Worm (Caenorhabditis elegans) whole organism, young adult: ENCODE data around the gene gei-8.
A peak's percentile ranks its signal among the peaks of the same experiment; 100 is the strongest.

Source experiments
- B0035.1 ChIP-seq: sonication (generic microtip); optimal IDR thresholded peaks from 2 replicates; lab custom pipeline; 2016; ENCODE audit warnings: missing genetic modification characterization, mild to moderate bottlenecking, missing compliant biosample characterization, missing genotype, missing genetic modification reagents
- B0261.1 ChIP-seq: sonication (generic microtip); optimal IDR thresholded peaks from 2 replicates; lab custom pipeline; 2016; ENCODE audit warnings: mild to moderate bottlenecking, missing genetic modification characterization, moderate library complexity, missing compliant biosample characterization
- F33H1.4 ChIP-seq: fragments of 200-800 bp; sonication (Bioruptor generic); IDR thresholded peaks from 2 replicates; pipeline ENCODE4 v1.3.6; 2022; ENCODE audit warnings: missing genetic modification reagents, missing genetic modification characterization, missing compliant biosample characterization
- F39B2.1 ChIP-seq: fragments of 200-800 bp; sonication (Bioruptor generic); IDR thresholded peaks from 2 replicates; pipeline ENCODE4 v1.3.6; 2022; ENCODE audit warnings: missing genetic modification reagents, missing genetic modification characterization, missing compliant biosample characterization
- F49E8.2 ChIP-seq: sonication (generic microtip); optimal IDR thresholded peaks from 3 replicates; lab custom pipeline; 2017; ENCODE audit warnings: missing genetic modification characterization, mild to moderate bottlenecking, missing compliant biosample characterization, antibody characterized with exemption, moderate library complexity; ENCODE audit not compliant: insufficient read depth
- K12H6.12 ChIP-seq: fragments of 200-800 bp; sonication (Bioruptor generic); optimal IDR thresholded peaks from 2 replicates; lab custom pipeline; 2018; ENCODE audit warnings: mild to moderate bottlenecking, missing genetic modification characterization, missing compliant biosample characterization
- T07F8.4 ChIP-seq: sonication (generic microtip); optimal IDR thresholded peaks from 2 replicates; lab custom pipeline; 2016; ENCODE audit warnings: mild to moderate bottlenecking, missing genetic modification characterization, moderate library complexity, missing compliant biosample characterization
- Y56A3A.18 ChIP-seq: fragments of 200-800 bp; sonication (Bioruptor generic); IDR thresholded peaks from 2 replicates; pipeline ENCODE4 v1.3.6; 2022; ENCODE audit warnings: missing genetic modification reagents, missing genetic modification characterization, missing compliant biosample characterization
- atf-7 ChIP-seq: sonication (generic microtip); optimal IDR thresholded peaks from 2 replicates; lab custom pipeline; 2017; ENCODE audit warnings: mild to moderate bottlenecking, missing genetic modification characterization, missing compliant biosample characterization
- athp-1 ChIP-seq: sonication (generic microtip); optimal IDR thresholded peaks from 2 replicates; lab custom pipeline; 2017; ENCODE audit warnings: mild to moderate bottlenecking, missing genetic modification characterization, missing compliant biosample characterization
- attf-3 ChIP-seq: fragments of 200-800 bp; sonication (Bioruptor generic); conservative IDR thresholded peaks from 2 replicates; pipeline ENCODE4 v1.3.6; 2022; ENCODE audit warnings: missing genetic modification reagents, missing genetic modification characterization, missing compliant biosample characterization
- attf-5 ChIP-seq: fragments of 200-800 bp; sonication (Bioruptor generic); optimal IDR thresholded peaks from 2 replicates; lab custom pipeline; 2018; ENCODE audit warnings: mild to moderate bottlenecking, missing genetic modification characterization, missing compliant biosample characterization
- bed-1 ChIP-seq: fragments of 200-800 bp; sonication (Bioruptor generic); IDR thresholded peaks from 2 replicates; pipeline ENCODE4 v1.3.6; 2022; ENCODE audit warnings: missing genetic modification reagents, missing genetic modification characterization, missing compliant biosample characterization
- bed-2 ChIP-seq: fragments of 200-800 bp; sonication (Bioruptor generic); IDR thresholded peaks from 2 replicates; pipeline ENCODE4 v1.3.6; 2022; ENCODE audit warnings: missing genetic modification reagents, missing genetic modification characterization, missing compliant biosample characterization
- ceh-27 ChIP-seq: fragments of 200-800 bp; sonication (Bioruptor generic); optimal IDR thresholded peaks from 2 replicates; lab custom pipeline; 2018; ENCODE audit warnings: mild to moderate bottlenecking, missing genetic modification characterization, moderate library complexity, missing compliant biosample characterization
- chd-7 ChIP-seq: sonication (generic microtip); optimal IDR thresholded peaks from 2 replicates; lab custom pipeline; 2016; ENCODE audit warnings: mild to moderate bottlenecking, missing genetic modification characterization, moderate library complexity, missing compliant biosample characterization
- dpff-1 ChIP-seq: sonication (generic microtip); optimal IDR thresholded peaks from 2 replicates; lab custom pipeline; 2017; ENCODE audit warnings: mild to moderate bottlenecking, missing genetic modification characterization, missing compliant biosample characterization
- dpl-1 ChIP-seq: fragments of 150-350 bp; optimal IDR thresholded peaks from 2 replicates; lab custom pipeline; 2014; ENCODE audit warnings: missing biosample characterization, missing genetic modification reagents, missing genetic modification characterization
- egl-18 ChIP-seq: fragments of 200-800 bp; sonication (Bioruptor generic); IDR thresholded peaks from 2 replicates; pipeline ENCODE4 v1.3.6; 2022; ENCODE audit warnings: missing genetic modification reagents, missing genetic modification characterization, missing compliant biosample characterization
- ets-4 ChIP-seq: fragments of 200-800 bp; sonication (Bioruptor generic); optimal IDR thresholded peaks from 2 replicates; lab custom pipeline; 2018; ENCODE audit warnings: mild to moderate bottlenecking, missing genetic modification characterization, missing compliant biosample characterization
- hlh-12 ChIP-seq: sonication (generic microtip); optimal IDR thresholded peaks from 2 replicates; lab custom pipeline; 2016; ENCODE audit warnings: missing genetic modification characterization, missing compliant biosample characterization
- hlh-26 ChIP-seq: fragments of 200-800 bp; sonication (Bioruptor generic); conservative IDR thresholded peaks from 2 replicates; pipeline ENCODE4 v1.3.6; 2022; ENCODE audit warnings: missing genetic modification reagents, missing genetic modification characterization, missing compliant biosample characterization
- hsf-1 ChIP-seq: fragments of 200-800 bp; sonication (Bioruptor generic); IDR thresholded peaks from 2 replicates; pipeline ENCODE4 v1.3.6; 2022; ENCODE audit warnings: missing genetic modification reagents, missing genetic modification characterization, missing compliant biosample characterization
- lin-35 ChIP-seq, 3 experiments: fragments of 150-350 bp in 2 of 3; sonication (generic microtip) in 1 of 3; optimal IDR thresholded peaks; 2 replicates each; lab custom pipeline; 2014 to 2018; ENCODE audit warnings: missing biosample characterization in 3 of 3, missing genetic modification characterization in 3 of 3, missing genetic modification reagents in 3 of 3
- lin-40 ChIP-seq: sonication (generic microtip); optimal IDR thresholded peaks from 2 replicates; lab custom pipeline; 2016; ENCODE audit warnings: missing genetic modification characterization, mild to moderate bottlenecking, missing compliant biosample characterization, missing genotype, missing genetic modification reagents
- lsl-1 ChIP-seq: fragments of 200-800 bp; sonication (Bioruptor generic); optimal IDR thresholded peaks from 2 replicates; lab custom pipeline; 2018; ENCODE audit warnings: mild to moderate bottlenecking, missing genetic modification characterization, moderate library complexity, missing compliant biosample characterization
- lsy-27 ChIP-seq: sonication (generic microtip); optimal IDR thresholded peaks from 2 replicates; lab custom pipeline; 2017; ENCODE audit warnings: missing genetic modification characterization, mild to moderate bottlenecking, missing compliant biosample characterization, antibody characterized with exemption, missing genotype, borderline replicate concordance; ENCODE audit not compliant: insufficient read depth
- madf-3 ChIP-seq: fragments of 200-800 bp; sonication (Bioruptor generic); IDR thresholded peaks from 2 replicates; pipeline ENCODE4 v1.3.6; 2022; ENCODE audit warnings: missing genetic modification reagents, missing genetic modification characterization, missing compliant biosample characterization
- madf-6 ChIP-seq: fragments of 200-800 bp; sonication (Bioruptor generic); IDR thresholded peaks from 2 replicates; pipeline ENCODE4 v1.3.6; 2022; ENCODE audit warnings: missing genetic modification reagents, missing genetic modification characterization, missing compliant biosample characterization
- mcd-1 ChIP-seq: fragments of 200-800 bp; sonication (Bioruptor generic); IDR thresholded peaks from 2 replicates; pipeline ENCODE4 v1.3.6; 2022; ENCODE audit warnings: missing genetic modification reagents, missing genetic modification characterization, missing compliant biosample characterization
- mel-28 ChIP-seq: sonication (generic microtip); optimal IDR thresholded peaks from 2 replicates; lab custom pipeline; 2016; ENCODE audit warnings: borderline replicate concordance, mild to moderate bottlenecking, missing genetic modification characterization, missing compliant biosample characterization
- mes-4 ChIP-seq: sonication (generic microtip); optimal IDR thresholded peaks from 2 replicates; lab custom pipeline; 2016; ENCODE audit warnings: missing genotype, missing genetic modification characterization, missing compliant biosample characterization
- nfya-1 ChIP-seq: sonication (generic microtip); optimal IDR thresholded peaks from 2 replicates; lab custom pipeline; 2017; ENCODE audit warnings: antibody characterized with exemption, missing compliant biosample characterization, missing genetic modification characterization, borderline replicate concordance; ENCODE audit not compliant: insufficient read depth
- nhr-120 ChIP-seq: fragments of 200-800 bp; sonication (Bioruptor generic); IDR thresholded peaks from 2 replicates; pipeline ENCODE4 v1.3.6; 2022; ENCODE audit warnings: missing genetic modification characterization, missing compliant biosample characterization
- nhr-90 ChIP-seq: sonication (generic microtip); optimal IDR thresholded peaks from 2 replicates; lab custom pipeline; 2016; ENCODE audit warnings: missing genotype, mild to moderate bottlenecking, missing genetic modification characterization, missing compliant biosample characterization
- pha-4 ChIP-seq: fragments of 150-350 bp; sonication (generic microtip); optimal IDR thresholded peaks from 2 replicates; lab custom pipeline; 2014; ENCODE audit warnings: missing biosample characterization, missing genetic modification reagents, missing genetic modification characterization
- rpc-1 ChIP-seq, 2 experiments: fragments of 150-350 bp in 1 of 2; sonication (generic microtip) in 1 of 2; optimal IDR thresholded peaks; 2 replicates each; lab custom pipeline; 2014 to 2018; ENCODE audit warnings: missing biosample characterization in 1 of 2, missing genetic modification characterization in 1 of 2, missing genetic modification reagents in 1 of 2, missing genotype in 1 of 2
- snpc-1.3 ChIP-seq: sonication (generic microtip); optimal IDR thresholded peaks from 2 replicates; lab custom pipeline; 2017; ENCODE audit warnings: missing genetic modification characterization, mild to moderate bottlenecking, missing compliant biosample characterization, antibody characterized with exemption, moderate library complexity, missing genotype, missing genetic modification reagents; ENCODE audit not compliant: insufficient read depth
- snpc-3.4 ChIP-seq: sonication (generic microtip); optimal IDR thresholded peaks from 2 replicates; lab custom pipeline; 2017; ENCODE audit warnings: missing genetic modification characterization, mild to moderate bottlenecking, missing compliant biosample characterization, antibody characterized with exemption, moderate library complexity, missing genotype, missing genetic modification reagents
- tbp1 ChIP-seq: fragments of 200-800 bp; sonication (Bioruptor generic); optimal IDR thresholded peaks from 2 replicates; lab custom pipeline; 2018; ENCODE audit warnings: mild to moderate bottlenecking, missing genetic modification characterization, missing compliant biosample characterization
- xnd-1 ChIP-seq: sonication (generic microtip); optimal IDR thresholded peaks from 2 replicates; lab custom pipeline; 2016; ENCODE audit warnings: missing genotype, missing genetic modification reagents, missing genetic modification characterization, missing compliant biosample characterization
- zfh-2 ChIP-seq: fragments of 200-800 bp; sonication (Bioruptor generic); conservative IDR thresholded peaks from 2 replicates; pipeline ENCODE4 v1.3.6; 2022; ENCODE audit warnings: missing genetic modification reagents, missing genetic modification characterization, missing compliant biosample characterization
- zim-3 ChIP-seq: sonication (generic microtip); optimal IDR thresholded peaks from 2 replicates; lab custom pipeline; 2017; ENCODE audit warnings: mild to moderate bottlenecking, missing genetic modification characterization, moderate library complexity, missing compliant biosample characterization
- ztf-25 ChIP-seq: fragments of 200-800 bp; sonication (Bioruptor generic); IDR thresholded peaks from 2 replicates; pipeline ENCODE4 v1.3.6; 2022; ENCODE audit warnings: missing genetic modification reagents, missing genetic modification characterization, missing compliant biosample characterization
- ztf-26 ChIP-seq: sonication (generic microtip); optimal IDR thresholded peaks from 2 replicates; lab custom pipeline; 2017; ENCODE audit warnings: missing genetic modification characterization, missing compliant biosample characterization
- ztf-3 ChIP-seq: fragments of 200-800 bp; sonication (Bioruptor generic); optimal IDR thresholded peaks from 2 replicates; lab custom pipeline; 2018; ENCODE audit warnings: mild to moderate bottlenecking, missing genetic modification characterization, missing compliant biosample characterization
- ztf-6 ChIP-seq: fragments of 200-800 bp; sonication (Bioruptor generic); IDR thresholded peaks from 2 replicates; pipeline ENCODE4 v1.3.6; 2022; ENCODE audit warnings: missing genetic modification reagents, missing genetic modification characterization, missing compliant biosample characterization

Gene gei-8

DNA sequence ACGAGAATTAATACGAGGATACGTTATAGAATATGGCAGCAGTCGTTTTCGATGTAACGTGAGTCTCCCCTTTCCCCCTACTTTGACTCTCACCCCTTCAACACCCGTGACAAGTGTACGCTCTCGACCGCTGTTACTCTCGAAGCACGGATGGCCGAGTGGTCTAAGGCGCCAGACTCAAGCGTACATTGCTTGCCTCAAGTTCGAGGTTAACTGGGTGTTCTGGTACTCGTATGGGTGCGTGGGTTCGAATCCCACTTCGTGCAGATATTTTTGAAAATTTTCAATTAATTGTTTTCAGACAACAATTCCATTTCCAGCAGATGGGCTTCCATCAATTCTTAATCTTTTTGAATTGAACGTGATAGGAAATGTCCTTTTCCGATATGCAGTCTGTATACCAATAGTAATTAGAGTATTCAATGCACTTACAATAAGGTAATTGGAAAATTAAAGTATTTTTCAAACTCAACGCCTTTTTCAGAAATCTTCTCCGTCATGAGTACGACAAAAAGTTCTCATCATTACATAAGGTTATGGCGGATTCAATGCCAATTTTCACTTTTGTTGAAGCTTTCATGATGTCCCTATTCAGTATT lies 11.5 kb downstream of the gei-8 start (continued):
- TF ChIP-seq hsf-1 (GFP tag; lab: Robert Waterston, UW) (0 out of 2 replicates have a peak, but pooled peaks have one; percentile 14), madf-6 (GFP tag; lab: Robert Waterston, UW) (peak; percentile 72), zfh-2 (peak; percentile 48; the same call in 1 of the 2 replicates), rpc-1 (optimal IDR thresholded peaks at IDR 0.05; lab: Kevin White, UChicago) (peak; percentile 88), rpc-1 (tag; optimal IDR thresholded peaks at IDR 0.05; lab: Kevin White, UChicago) (peak; percentile 94), lsy-27 (tag; lab: Kevin White, UChicago) (no peak), madf-3 (no peak), attf-3 (GFP tag; lab: Robert Waterston, UW) (peak; percentile 64; the same call in 1 of the 2 replicates), hlh-26 (GFP tag; lab: Robert Waterston, UW) (no peak), ztf-26 (peak; percentile 67), ceh-27 (GFP tag; lab: Kevin White, UChicago) (peak; percentile 89), ets-4 (GFP tag; lab: Kevin White, UChicago) (peak; percentile 65), dpff-1 (tag; lab: Kevin White, UChicago) (no peak), attf-5 (GFP tag; lab: Kevin White, UChicago) (peak; percentile 63), xnd-1 (tag; lab: Kevin White, UChicago) (no peak), nhr-90 (tag; lab: Kevin White, UChicago) (peak; percentile 87), tbp1 (GFP tag; lab: Kevin White, UChicago) (peak; percentile 99), nfya-1 (tag; lab: Kevin White, UChicago) (no peak), dpl-1 (GFP tag; lab: Kevin White, UChicago) (peak; percentile 12), F49E8.2 (tag; lab: Kevin White, UChicago) (peak; percentile 65), B0035.1 (peak; percentile 62), B0261.1 (tag; lab: Kevin White, UChicago) (peak; percentile 93), T07F8.4 (tag; lab: Kevin White, UChicago) (peak; percentile 83), chd-7 (tag; lab: Kevin White, UChicago) (peak; percentile 81), snpc-3.4 (tag; lab: Kevin White, UChicago) (peak; percentile 89), lsl-1 (GFP tag; lab: Kevin White, UChicago) (peak; percentile 57), bed-2 (GFP tag; lab: Robert Waterston, UW) (no peak), atf-7 (tag; lab: Kevin White, UChicago) (peak; percentile 19), K12H6.12 (tag; lab: Kevin White, UChicago) (peak; percentile 66), bed-1 (GFP tag; lab: Robert Waterston, UW) (no peak), snpc-1.3 (tag; lab: Kevin White, UChicago) (peak; percentile 69), F33H1.4 (GFP tag; lab: Robert Waterston, UW) (peak; percentile 61), nhr-120 (GFP tag; lab: Robert Waterston, UW) (no peak), egl-18 (GFP tag; lab: Robert Waterston, UW) (no peak), lin-40 (tag; lab: Kevin White, UChicago) (peak; percentile 71), pha-4 (tag; lab: Kevin White, UChicago) (no peak), ztf-6 (GFP tag; lab: Robert Waterston, UW) (peak; percentile 83), hlh-12 (no peak), zim-3 (tag; lab: Kevin White, UChicago) (peak; percentile 88), Y56A3A.18 (GFP tag; lab: Robert Waterston, UW) (peak; percentile 83), mes-4 (tag; lab: Kevin White, UChicago) (peak; percentile 76), mcd-1 (GFP tag; lab: Robert Waterston, UW) (peak; percentile 73), F39B2.1 (GFP tag; lab: Robert Waterston, UW) (no peak), lin-35 (GFP tag; optimal IDR thresholded peaks at IDR 0.05; lab: Kevin White, UChicago) (peak in 2 of 3 experiments; percentile 4 to 81), ztf-3 (GFP tag; lab: Kevin White, UChicago) (no peak), mel-28 (tag; lab: Kevin White, UChicago) (no peak), ztf-25 (GFP tag; lab: Robert Waterston, UW) (peak; percentile 83), athp-1 (peak; percentile 24)
